Worm (Caenorhabditis elegans) whole organism, mixed stage, embryonic: ENCODE results near the gene paqr-3.

Source experiments
- M03D4.4 ChIP-seq: sonication (generic microtip); optimal IDR thresholded peaks from 2 replicates; lab custom pipeline; 2017; ENCODE audit warnings: mild to moderate bottlenecking, missing genetic modification characterization, missing compliant biosample characterization
- bed-3 ChIP-seq: fragments of 200-800 bp; sonication (Bioruptor generic); optimal IDR thresholded peaks from 3 replicates; lab custom pipeline; 2018; ENCODE audit warnings: mild to moderate bottlenecking, missing genetic modification characterization, moderate library complexity, missing compliant biosample characterization
- blmp-1 ChIP-seq: fragments of 150-350 bp; optimal IDR thresholded peaks from 2 replicates; lab custom pipeline; 2014; ENCODE audit warnings: missing biosample characterization, missing genetic modification characterization
- ceh-39 ChIP-seq: fragments of 150-350 bp; optimal IDR thresholded peaks from 2 replicates; lab custom pipeline; 2014; ENCODE audit warnings: missing biosample characterization, missing genetic modification characterization
- ceh-43 ChIP-seq: fragments of 200-800 bp; sonication (Bioruptor generic); optimal IDR thresholded peaks from 2 replicates; lab custom pipeline; 2018; ENCODE audit warnings: mild to moderate bottlenecking, missing genetic modification characterization, moderate library complexity, missing compliant biosample characterization
- ceh-83 ChIP-seq: fragments of 200-800 bp; sonication (Bioruptor generic); optimal IDR thresholded peaks from 2 replicates; lab custom pipeline; 2018; ENCODE audit warnings: mild to moderate bottlenecking, missing genetic modification characterization, missing compliant biosample characterization
- ces-1 ChIP-seq: fragments of 150-350 bp; optimal IDR thresholded peaks from 2 replicates; lab custom pipeline; 2014; ENCODE audit warnings: missing biosample characterization, missing genetic modification reagents, missing genetic modification characterization
- cnd-1 ChIP-seq: fragments of 200-800 bp; sonication (Bioruptor generic); optimal IDR thresholded peaks from 2 replicates; lab custom pipeline; 2018; ENCODE audit warnings: mild to moderate bottlenecking, missing genetic modification characterization, missing compliant biosample characterization
- drap-1 ChIP-seq: fragments of 200-800 bp; sonication (Bioruptor generic); optimal IDR thresholded peaks from 3 replicates; lab custom pipeline; 2018; ENCODE audit warnings: mild to moderate bottlenecking, missing genetic modification characterization, missing compliant biosample characterization
- elt-1 ChIP-seq: sonication (generic microtip); optimal IDR thresholded peaks from 2 replicates; lab custom pipeline; 2017; ENCODE audit warnings: missing genetic modification characterization, mild to moderate bottlenecking, missing compliant biosample characterization, antibody characterized with exemption, moderate library complexity, borderline replicate concordance; ENCODE audit not compliant: insufficient read depth
- elt-3 ChIP-seq: fragments of 150-350 bp; optimal IDR thresholded peaks from 2 replicates; lab custom pipeline; 2014; ENCODE audit warnings: missing biosample characterization, missing genetic modification characterization
- flh-1 ChIP-seq: fragments of 200-800 bp; sonication (Bioruptor generic); optimal IDR thresholded peaks from 2 replicates; lab custom pipeline; 2018; ENCODE audit warnings: mild to moderate bottlenecking, missing genetic modification characterization, moderate library complexity, missing compliant biosample characterization
- ham-2 ChIP-seq: fragments of 200-800 bp; sonication (Bioruptor generic); optimal IDR thresholded peaks from 2 replicates; lab custom pipeline; 2018; ENCODE audit warnings: mild to moderate bottlenecking, missing genetic modification characterization, missing compliant biosample characterization
- hlh-1 ChIP-seq: fragments of 150-350 bp; optimal IDR thresholded peaks from 2 replicates; lab custom pipeline; 2014; ENCODE audit warnings: missing biosample characterization, missing genetic modification reagents, missing genetic modification characterization
- lin-13 ChIP-seq: fragments of 150-350 bp; optimal IDR thresholded peaks from 2 replicates; lab custom pipeline; 2014; ENCODE audit warnings: missing biosample characterization, missing genetic modification characterization
- lin-32 ChIP-seq: fragments of 200-800 bp; sonication (Bioruptor generic); optimal IDR thresholded peaks from 2 replicates; lab custom pipeline; 2018; ENCODE audit warnings: mild to moderate bottlenecking, missing genetic modification characterization, missing compliant biosample characterization
- mab-5 ChIP-seq: fragments of 150-350 bp; optimal IDR thresholded peaks from 2 replicates; lab custom pipeline; 2014; ENCODE audit warnings: missing biosample characterization, missing genetic modification characterization
- mep-1 ChIP-seq: fragments of 150-350 bp; optimal IDR thresholded peaks from 2 replicates; lab custom pipeline; 2017; ENCODE audit warnings: missing biosample characterization, missing genetic modification reagents, missing genetic modification characterization, inconsistent platforms
- mls-2 ChIP-seq: sonication (generic microtip); optimal IDR thresholded peaks from 2 replicates; lab custom pipeline; 2016; ENCODE audit warnings: mild to moderate bottlenecking, missing genetic modification characterization, moderate library complexity, missing compliant biosample characterization
- nhr-12 ChIP-seq: fragments of 150-350 bp; optimal IDR thresholded peaks from 2 replicates; lab custom pipeline; 2014; ENCODE audit warnings: missing biosample characterization, missing genetic modification characterization
- nhr-2 ChIP-seq: fragments of 150-350 bp; optimal IDR thresholded peaks from 2 replicates; lab custom pipeline; 2014; ENCODE audit warnings: missing biosample characterization, missing genetic modification characterization
- nhr-237 ChIP-seq: fragments of 150-350 bp; optimal IDR thresholded peaks from 2 replicates; lab custom pipeline; 2014; ENCODE audit warnings: missing biosample characterization, missing genetic modification characterization
- nhr-76 ChIP-seq: sonication (generic microtip); optimal IDR thresholded peaks from 2 replicates; lab custom pipeline; 2017; ENCODE audit warnings: missing biosample characterization, missing genetic modification characterization
- pha-4 ChIP-seq: fragments of 150-350 bp; optimal IDR thresholded peaks from 2 replicates; lab custom pipeline; 2018; ENCODE audit warnings: missing biosample characterization, missing genetic modification reagents, missing genetic modification characterization
- sem-2 ChIP-seq: fragments of 200-800 bp; sonication (Bioruptor generic); optimal IDR thresholded peaks from 2 replicates; lab custom pipeline; 2018; ENCODE audit warnings: mild to moderate bottlenecking, missing genetic modification characterization, missing compliant biosample characterization
- snpc-4 ChIP-seq: fragments of 150-350 bp; optimal IDR thresholded peaks from 2 replicates; lab custom pipeline; 2014; ENCODE audit warnings: missing biosample characterization, missing genetic modification characterization
- tbx-8 ChIP-seq: fragments of 200-800 bp; sonication (Bioruptor generic); optimal IDR thresholded peaks from 2 replicates; lab custom pipeline; 2018; ENCODE audit warnings: mild to moderate bottlenecking, missing genetic modification characterization, moderate library complexity, missing compliant biosample characterization
- unc-120 ChIP-seq: sonication (generic microtip); optimal IDR thresholded peaks from 2 replicates; lab custom pipeline; 2017; ENCODE audit warnings: missing genetic modification characterization, missing compliant biosample characterization; ENCODE audit not compliant: poor library complexity, severe bottlenecking
- unc-39 ChIP-seq: fragments of 150-350 bp; optimal IDR thresholded peaks from 2 replicates; lab custom pipeline; 2014; ENCODE audit warnings: missing biosample characterization, missing genetic modification characterization
- unc-62 ChIP-seq: fragments of 150-350 bp; optimal IDR thresholded peaks from 2 replicates; lab custom pipeline; 2014; ENCODE audit warnings: missing biosample characterization, missing genetic modification reagents, missing genetic modification characterization
- zip-8 ChIP-seq: fragments of 150-350 bp; optimal IDR thresholded peaks from 2 replicates; lab custom pipeline; 2014; ENCODE audit warnings: missing biosample characterization, missing genetic modification characterization
- ztf-11 ChIP-seq: fragments of 150-350 bp; optimal IDR thresholded peaks from 2 replicates; lab custom pipeline; 2014; ENCODE audit warnings: missing biosample characterization, missing genetic modification characterization

paqr-3 gene

ce11 chrIV:14339657-14340056 lies 43.8 kb downstream of the paqr-3 start, which contains the start of gene Y67A10A.11:
Gene Y67A10A.11, plus strand, starts transcription at chrIV:14339957.
- no peak for TF ChIP-seq nhr-76
- TF ChIP-seq flh-1 (GFP tag; lab: Kevin White, UChicago), result no peak
- TF ChIP-seq nhr-2, result no peak
- TF ChIP-seq mls-2 (tag; lab: Kevin White, UChicago), result no peak
- TF ChIP-seq elt-3, result no peak
- no peak for TF ChIP-seq unc-62 (GFP tag; lab: Kevin White, UChicago)
- TF ChIP-seq ceh-83 (GFP tag; lab: Kevin White, UChicago), result no peak
- TF ChIP-seq sem-2 (GFP tag; lab: Kevin White, UChicago), result no peak
- TF ChIP-seq lin-13 (tag; lab: Kevin White, UChicago), result no peak
- no peak for TF ChIP-seq nhr-237 (tag; lab: Kevin White, UChicago)
- TF ChIP-seq ces-1 (GFP tag; lab: Kevin White, UChicago), result no peak
- TF ChIP-seq lin-32, result no peak
- no peak for TF ChIP-seq elt-1 (tag; lab: Kevin White, UChicago)
- no peak for TF ChIP-seq ztf-11 (tag; lab: Kevin White, UChicago)
- TF ChIP-seq blmp-1, result no peak
- no peak for TF ChIP-seq unc-39 (tag; lab: Kevin White, UChicago)
- TF ChIP-seq ham-2 (GFP tag; lab: Kevin White, UChicago), result no peak
- no peak for TF ChIP-seq ceh-43 (GFP tag; lab: Kevin White, UChicago)
- no peak for TF ChIP-seq ceh-39 (tag; lab: Kevin White, UChicago)
- TF ChIP-seq bed-3 (GFP tag; lab: Kevin White, UChicago), result no peak

- TF ChIP-seq blmp-1 (no peak), snpc-4 (tag; lab: Kevin White, UChicago) (no peak), unc-120 (tag; lab: Kevin White, UChicago) (no peak), tbx-8 (GFP tag; lab: Kevin White, UChicago) (no peak), ces-1 (GFP tag; lab: Kevin White, UChicago) (no peak), elt-1 (tag; lab: Kevin White, UChicago) (no peak), lin-13 (tag; lab: Kevin White, UChicago) (no peak), cnd-1 (tag; lab: Kevin White, UChicago) (no peak), lin-32 (no peak), nhr-237 (tag; lab: Kevin White, UChicago) (no peak), sem-2 (GFP tag; lab: Kevin White, UChicago) (no peak), flh-1 (GFP tag; lab: Kevin White, UChicago) (no peak), mab-5 (tag; lab: Kevin White, UChicago) (no peak), ham-2 (GFP tag; lab: Kevin White, UChicago) (no peak), hlh-1 (tag; lab: Kevin White, UChicago) (no peak), nhr-12 (no peak), ceh-39 (tag; lab: Kevin White, UChicago) (no peak), unc-62 (GFP tag; lab: Kevin White, UChicago) (no peak), pha-4 (tag; lab: Kevin White, UChicago) (no peak), zip-8 (no peak)
Observed at ce11 chrIV:14337757-14338156, 45.7 kb downstream of the paqr-3 start, which contains the start of gene Y67A10A.2. Gene Y67A10A.2, plus strand, starts transcription at chrIV:14338057.

- TF ChIP-seq drap-1 (no peak), ces-1 (GFP tag; lab: Kevin White, UChicago) (no peak), ztf-11 (tag; lab: Kevin White, UChicago) (no peak)
Observed at ce11 chrIV:14335768-14336167, 47.7 kb downstream of the paqr-3 start.

ce11 chrIV:14334359-14334758 lies 49.1 kb downstream of the paqr-3 start, which contains the start of gene Y67A10A.3:
Gene Y67A10A.3, minus strand, starts transcription at chrIV:14334459.
- TF ChIP-seq mep-1 (tag; lab: Kevin White, UChicago) (no peak), blmp-1 (no peak), nhr-237 (tag; lab: Kevin White, UChicago) (no peak), ham-2 (GFP tag; lab: Kevin White, UChicago) (no peak), M03D4.4 (tag; lab: Kevin White, UChicago) (no peak), nhr-12 (no peak), sem-2 (GFP tag; lab: Kevin White, UChicago) (no peak), zip-8 (no peak), mls-2 (tag; lab: Kevin White, UChicago) (no peak), tbx-8 (GFP tag; lab: Kevin White, UChicago) (no peak), elt-3 (no peak), hlh-1 (tag; lab: Kevin White, UChicago) (no peak), nhr-2 (no peak), ces-1 (GFP tag; lab: Kevin White, UChicago) (no peak)
